Worm (Caenorhabditis elegans) whole organism, L4/young adult: ENCODE results near the gene K02E11.10.
"Not testable (repeated sequence)": the region's sequence is repeated elsewhere in the genome, so short reads cannot be mapped to it uniquely, and the experiment has no call there.

Experiments used
- W03F9.2 ChIP-seq: fragments of 150-350 bp; optimal IDR thresholded peaks from 2 replicates; lab custom pipeline; 2014; ENCODE audit warnings: missing biosample characterization, missing genetic modification characterization
- dao-5 ChIP-seq: sonication (generic microtip); optimal IDR thresholded peaks from 2 replicates; lab custom pipeline; 2016; ENCODE audit warnings: missing genotype, missing genetic modification characterization, moderate library complexity, missing compliant biosample characterization
- him-1 ChIP-seq: sonication (generic microtip); optimal IDR thresholded peaks from 2 replicates; lab custom pipeline; 2016; ENCODE audit warnings: missing genotype, missing genetic modification reagents, missing genetic modification characterization, missing compliant biosample characterization

K02E11.10 gene

ce11 chrV:14240694-14241201 is at the start of gene K02E11.10:
K02E11.10 (minus strand) TSS chrV:14241151.
- no peak for TF ChIP-seq W03F9.2 (tag; lab: Kevin White, UChicago)
- no peak for TF ChIP-seq dao-5 (tag; lab: Kevin White, UChicago)
- no peak for TF ChIP-seq him-1 (tag; lab: Kevin White, UChicago)

- TF ChIP-seq dao-5 (tag; lab: Kevin White, UChicago), result no peak
Observed at ce11 chrV:14290636-14291035, 49.7 kb upstream of the K02E11.10 start, which contains the start of gene F14D7.18. F14D7.18 (minus strand) TSS chrV:14290736.

ce11 chrV:14289363-14289762 is 48.4 kb upstream of the K02E11.10 start, which contains the start of gene F14D7.1:
F14D7.1 (minus strand) TSS chrV:14289463.
- no peak for TF ChIP-seq W03F9.2 (tag; lab: Kevin White, UChicago)
- TF ChIP-seq dao-5 (tag; lab: Kevin White, UChicago), result no peak
- no peak for TF ChIP-seq him-1 (tag; lab: Kevin White, UChicago)

- TF ChIP-seq him-1 (tag; lab: Kevin White, UChicago), result no peak
- TF ChIP-seq W03F9.2 (tag; lab: Kevin White, UChicago), result no peak
- no peak for TF ChIP-seq dao-5 (tag; lab: Kevin White, UChicago)
Observed at ce11 chrV:14285803-14286202, 44.9 kb upstream of the K02E11.10 start, which contains the start of gene F40G12.11. F40G12.11 (plus strand) TSS chrV:14286171.

- TF ChIP-seq W03F9.2 (tag; lab: Kevin White, UChicago) (no peak), dao-5 (tag; lab: Kevin White, UChicago) (no peak), him-1 (tag; lab: Kevin White, UChicago) (no peak)
Observed at ce11 chrV:14283241-14283640, 42.3 kb upstream of the K02E11.10 start, which contains the start of gene F40G12.10. F40G12.10 (plus strand) TSS chrV:14283541.

ce11 chrV:14282222-14282709 is 41.3 kb upstream of the K02E11.10 start, which contains the start of the genes srt-74 and F40G12.9:
srt-74 (minus strand) TSS chrV:14282322.
F40G12.9 (plus strand) TSS chrV:14282659.
- TF ChIP-seq W03F9.2 (tag; lab: Kevin White, UChicago) (no peak), dao-5 (tag; lab: Kevin White, UChicago) (no peak), him-1 (tag; lab: Kevin White, UChicago) (no peak)

ce11 chrV:14279777-14280176 is 38.8 kb upstream of the K02E11.10 start, which contains the start of gene srt-33:
srt-33 (minus strand) TSS chrV:14279877.
- TF ChIP-seq him-1 (tag; lab: Kevin White, UChicago), result no peak
- no peak for TF ChIP-seq dao-5 (tag; lab: Kevin White, UChicago)

- TF ChIP-seq dao-5, W03F9.2, him-1 (tag; lab: Kevin White, UChicago): not testable (repeated sequence)
Observed at ce11 chrV:14274268-14274667, 33.3 kb upstream of the K02E11.10 start, which contains the start of gene F40G12.7. F40G12.7 (plus strand) TSS chrV:14274568.

- TF ChIP-seq dao-5 (tag; lab: Kevin White, UChicago) (no peak), him-1 (tag; lab: Kevin White, UChicago) (no peak), W03F9.2 (tag; lab: Kevin White, UChicago) (no peak)
Observed at ce11 chrV:14273019-14273418, 32.1 kb upstream of the K02E11.10 start, which contains the start of gene F40G12.6. F40G12.6 (minus strand) TSS chrV:14273119.

- no peak for TF ChIP-seq dao-5 (tag; lab: Kevin White, UChicago)
- no peak for TF ChIP-seq W03F9.2 (tag; lab: Kevin White, UChicago)
- TF ChIP-seq him-1 (tag; lab: Kevin White, UChicago), result no peak
Observed at ce11 chrV:14270729-14271128, 29.8 kb upstream of the K02E11.10 start, which contains the start of gene F40G12.5. F40G12.5 (minus strand) TSS chrV:14270829.

ce11 chrV:14268616-14269015 is 27.7 kb upstream of the K02E11.10 start, which contains the start of gene F40G12.4:
F40G12.4 (minus strand) TSS chrV:14268716.
- no peak for TF ChIP-seq W03F9.2 (tag; lab: Kevin White, UChicago)
- no peak for TF ChIP-seq dao-5 (tag; lab: Kevin White, UChicago)
- no peak for TF ChIP-seq him-1 (tag; lab: Kevin White, UChicago)

ce11 chrV:14267326-14267942 is 26.5 kb upstream of the K02E11.10 start:
- no peak for TF ChIP-seq him-1 (tag; lab: Kevin White, UChicago)
- TF ChIP-seq W03F9.2 (tag; lab: Kevin White, UChicago), result no peak
- no peak for TF ChIP-seq dao-5 (tag; lab: Kevin White, UChicago)

ce11 chrV:14260831-14261230 is 19.9 kb upstream of the K02E11.10 start, which contains the start of gene F40G12.2:
F40G12.2 (minus strand) TSS chrV:14260931.
- TF ChIP-seq W03F9.2 (tag; lab: Kevin White, UChicago), result no peak
- no peak for TF ChIP-seq dao-5 (tag; lab: Kevin White, UChicago)
- TF ChIP-seq him-1 (tag; lab: Kevin White, UChicago), result no peak
